Worm (Caenorhabditis elegans): ENCODE results near the gene R151.1.

DNA sequence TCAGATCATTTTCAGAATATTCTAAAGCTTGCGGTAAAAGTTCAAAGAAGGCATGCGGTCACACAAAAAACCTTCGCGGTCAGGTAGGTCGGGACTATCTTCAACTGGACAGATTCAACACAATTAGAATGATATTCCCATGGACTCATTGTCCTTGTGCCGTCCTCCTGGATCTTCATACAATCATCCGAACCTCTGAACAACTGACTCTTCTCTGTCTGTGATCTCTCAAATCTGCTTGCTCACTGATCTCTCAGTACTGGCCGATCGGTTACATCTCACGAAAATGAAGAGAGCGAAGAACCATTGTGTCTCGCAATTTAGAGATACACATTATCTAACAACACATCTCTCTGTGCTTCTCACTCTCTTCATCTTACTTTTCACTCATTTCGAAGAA, 794 bp upstream of the R151.1 start:
- TF ChIP-seq ets-7 (tag; optimal IDR thresholded peaks at IDR 0.05) (no peak), aly-1 (tag; optimal IDR thresholded peaks at IDR 0.05) (no peak), ceh-13 (GFP tag; optimal IDR thresholded peaks at IDR 0.05) (no peak), ama-1 (optimal IDR thresholded peaks at IDR 0.05) (no peak), flt-1 (GFP tag; IDR thresholded peaks at IDR 0.05) (no peak), tra-4 (tag; optimal IDR thresholded peaks at IDR 0.05) (no peak), hmbx-1 (tag; optimal IDR thresholded peaks at IDR 0.05) (no peak)
